Fruit fly (Drosophila melanogaster) whole organism, embryonic: Measurements from ENCODE around the gene MICU3.

Experiments used
- Asciz ChIP-seq: fragments of 200-800 bp; sonication (Bioruptor generic); optimal IDR thresholded peaks from 2 replicates; lab custom pipeline; 2017; ENCODE audit warnings: missing biosample characterization, mild to moderate bottlenecking, missing genetic modification characterization, missing genetic modification reagents
- B-H1 ChIP-seq: fragments of 200-800 bp; sonication (Bioruptor generic); IDR thresholded peaks from 3 replicates; pipeline ENCODE4 v1.3.6; 2022; ENCODE audit warnings: missing biosample characterization, missing genetic modification characterization
- BtbVII ChIP-seq: fragments of 200-800 bp; sonication (Bioruptor generic); optimal IDR thresholded peaks from 3 replicates; lab custom pipeline; 2017; ENCODE audit warnings: missing biosample characterization, mild to moderate bottlenecking, missing genetic modification characterization
- CG11398 ChIP-seq: fragments of 200-800 bp; sonication (Bioruptor generic); optimal IDR thresholded peaks from 2 replicates; lab custom pipeline; 2016; ENCODE audit warnings: missing biosample characterization, missing genetic modification characterization
- CG12155 ChIP-seq: fragments of 200-800 bp; sonication (Bioruptor generic); optimal IDR thresholded peaks from 3 replicates; lab custom pipeline; 2016; ENCODE audit warnings: missing biosample characterization, missing genetic modification characterization
- CG13123 ChIP-seq: fragments of 200-800 bp; sonication (Bioruptor generic); optimal IDR thresholded peaks from 2 replicates; lab custom pipeline; 2016; ENCODE audit warnings: missing biosample characterization, missing genetic modification characterization
- CG13296 ChIP-seq: fragments of 200-800 bp; sonication (Bioruptor generic); optimal IDR thresholded peaks from 3 replicates; lab custom pipeline; 2018; ENCODE audit warnings: missing biosample characterization, mild to moderate bottlenecking, missing genetic modification characterization
- CG13775 ChIP-seq: fragments of 200-800 bp; sonication (Bioruptor generic); optimal IDR thresholded peaks from 3 replicates; lab custom pipeline; 2017; ENCODE audit warnings: missing biosample characterization, mild to moderate bottlenecking, missing genetic modification characterization
- CG14667 ChIP-seq: fragments of 200-800 bp; sonication (Bioruptor generic); IDR thresholded peaks from 2 replicates; pipeline ENCODE4 v1.3.6; 2022; ENCODE audit warnings: missing biosample characterization, missing genetic modification characterization
- CG15601 ChIP-seq: fragments of 200-800 bp; sonication (Bioruptor generic); optimal IDR thresholded peaks from 3 replicates; lab custom pipeline; 2019; ENCODE audit warnings: missing biosample characterization, mild to moderate bottlenecking, missing genetic modification characterization, moderate library complexity
- CG1603 ChIP-seq: fragments of 200-800 bp; sonication (Bioruptor generic); optimal IDR thresholded peaks from 2 replicates; lab custom pipeline; 2019; ENCODE audit warnings: missing biosample characterization, mild to moderate bottlenecking, missing genetic modification characterization, moderate library complexity
- CG30020 ChIP-seq: fragments of 200-800 bp; optimal IDR thresholded peaks from 2 replicates; lab custom pipeline; 2019; ENCODE audit warnings: missing biosample characterization, mild to moderate bottlenecking, missing genetic modification characterization, moderate library complexity
- CG3163 ChIP-seq: fragments of 200-800 bp; sonication (Bioruptor generic); optimal IDR thresholded peaks from 3 replicates; lab custom pipeline; 2016; ENCODE audit warnings: missing biosample characterization, missing genetic modification characterization
- CG33213 ChIP-seq: fragments of 200-800 bp; sonication (Bioruptor generic); optimal IDR thresholded peaks from 3 replicates; lab custom pipeline; 2016; ENCODE audit warnings: missing biosample characterization, missing genetic modification characterization
- CG33557 ChIP-seq: fragments of 200-800 bp; sonication (Bioruptor generic); optimal IDR thresholded peaks from 2 replicates; lab custom pipeline; 2019; ENCODE audit warnings: missing biosample characterization, mild to moderate bottlenecking, missing genetic modification characterization, moderate library complexity
- CG34422 ChIP-seq: fragments of 200-800 bp; sonication (Bioruptor generic); IDR thresholded peaks from 3 replicates; pipeline ENCODE4 v1.3.6; 2022; ENCODE audit warnings: missing biosample characterization, missing genetic modification characterization
- CG3726 ChIP-seq: fragments of 200-800 bp; sonication (Bioruptor generic); IDR thresholded peaks from 3 replicates; pipeline ENCODE4, ENCODE4 v1.3.6; 2022; ENCODE audit warnings: missing biosample characterization, missing genetic modification characterization
- CG42726 ChIP-seq: fragments of 200-800 bp; sonication (Bioruptor generic); IDR thresholded peaks from 2 replicates; pipeline ENCODE4 v1.3.6; 2022; ENCODE audit warnings: missing biosample characterization, missing genetic modification characterization; ENCODE audit not compliant: partially characterized antibody
- CG4707 ChIP-seq: fragments of 200-800 bp; sonication (Bioruptor generic); optimal IDR thresholded peaks from 2 replicates; lab custom pipeline; 2018; ENCODE audit warnings: missing biosample characterization, mild to moderate bottlenecking, missing genetic modification characterization, moderate library complexity
- CG6254 ChIP-seq: fragments of 200-800 bp; sonication (Bioruptor generic); optimal IDR thresholded peaks from 3 replicates; lab custom pipeline; 2017; ENCODE audit warnings: mild to moderate bottlenecking, missing biosample characterization, missing genetic modification reagents, missing genetic modification characterization
- CG6654 ChIP-seq: fragments of 200-800 bp; sonication (Bioruptor generic); optimal IDR thresholded peaks from 2 replicates; lab custom pipeline; 2017; ENCODE audit warnings: missing biosample characterization, mild to moderate bottlenecking, missing genetic modification characterization
- CG7556 ChIP-seq: fragments of 200-800 bp; sonication (Bioruptor generic); optimal IDR thresholded peaks from 2 replicates; lab custom pipeline; 2017; ENCODE audit warnings: missing biosample characterization, mild to moderate bottlenecking, missing genetic modification characterization
- CG9437 ChIP-seq: fragments of 200-800 bp; sonication (Bioruptor generic); optimal IDR thresholded peaks from 2 replicates; lab custom pipeline; 2018; ENCODE audit warnings: missing biosample characterization, mild to moderate bottlenecking, missing genetic modification characterization
- CG9727 ChIP-seq: fragments of 200-800 bp; sonication (Bioruptor generic); optimal IDR thresholded peaks from 3 replicates; lab custom pipeline; 2017; ENCODE audit warnings: missing biosample characterization, mild to moderate bottlenecking, missing genetic modification characterization
- Dad ChIP-seq: fragments of 200-800 bp; sonication (Bioruptor generic); optimal IDR thresholded peaks from 3 replicates; lab custom pipeline; 2016; ENCODE audit warnings: missing biosample characterization, missing genetic modification characterization
- E2f2 ChIP-seq: fragments of 200-800 bp; sonication (Bioruptor generic); IDR thresholded peaks from 2 replicates; pipeline ENCODE4 v1.3.6; 2022; ENCODE audit warnings: missing biosample characterization, missing genetic modification characterization
- Ets97D ChIP-seq: fragments of 200-800 bp; sonication (Bioruptor generic); optimal IDR thresholded peaks from 3 replicates; lab custom pipeline; 2016; ENCODE audit warnings: missing biosample characterization, missing genetic modification characterization
- GATAe ChIP-seq: fragments of 200-800 bp; sonication (Bioruptor generic); conservative IDR thresholded peaks from 2 replicates; pipeline ENCODE4 v1.3.6; 2022; ENCODE audit warnings: missing biosample characterization, missing genetic modification characterization
- H15 ChIP-seq: fragments of 200-800 bp; sonication (Bioruptor generic); IDR thresholded peaks from 3 replicates; pipeline ENCODE4 v1.3.6; 2022; ENCODE audit warnings: missing biosample characterization, missing genetic modification characterization
- Mrtf ChIP-seq: fragments of 200-800 bp; sonication (Bioruptor generic); IDR thresholded peaks from 3 replicates; pipeline ENCODE4 v1.3.6; 2022; ENCODE audit warnings: missing biosample characterization, missing genetic modification characterization
- Myb ChIP-seq: fragments of 200-800 bp; sonication (Bioruptor generic); optimal IDR thresholded peaks from 2 replicates; lab custom pipeline; 2016; ENCODE audit warnings: missing biosample characterization, missing genetic modification characterization
- Nf-YB ChIP-seq: fragments of 200-800 bp; sonication (Bioruptor generic); optimal IDR thresholded peaks from 3 replicates; lab custom pipeline; 2019; ENCODE audit warnings: missing biosample characterization, mild to moderate bottlenecking, missing genetic modification characterization, moderate library complexity
- Opbp ChIP-seq: fragments of 200-800 bp; sonication (Bioruptor generic); IDR thresholded peaks from 3 replicates; pipeline ENCODE4 v1.3.6; 2022; ENCODE audit warnings: missing biosample characterization, missing genetic modification characterization; ENCODE audit not compliant: partially characterized antibody
- Ptx1 ChIP-seq: fragments of 200-800 bp; sonication (Bioruptor generic); IDR thresholded peaks from 2 replicates; pipeline ENCODE4 v1.3.6; 2022; ENCODE audit warnings: missing biosample characterization, missing genetic modification characterization
- Side ChIP-seq: fragments of 200-800 bp; sonication (Bioruptor generic); optimal IDR thresholded peaks from 2 replicates; lab custom pipeline; 2016; ENCODE audit warnings: missing biosample characterization, missing genetic modification characterization
- Sin3A ChIP-seq: fragments of >200 bp; optimal IDR thresholded peaks from 2 replicates; lab custom pipeline; 2018
- Vsx1 ChIP-seq: fragments of 200-800 bp; sonication (Bioruptor generic); optimal IDR thresholded peaks from 2 replicates; lab custom pipeline; 2017; ENCODE audit warnings: missing biosample characterization, mild to moderate bottlenecking, missing genetic modification characterization, missing genetic modification reagents
- cato ChIP-seq: fragments of 200-800 bp; sonication (Bioruptor generic); optimal IDR thresholded peaks from 2 replicates; lab custom pipeline; 2016; ENCODE audit warnings: missing biosample characterization, missing genetic modification characterization, borderline replicate concordance
- dm ChIP-seq: fragments of 200-800 bp; sonication (Bioruptor generic); optimal IDR thresholded peaks from 3 replicates; lab custom pipeline; 2016; ENCODE audit warnings: missing biosample characterization, missing genetic modification characterization
- ems ChIP-seq: fragments of 200-800 bp; sonication (Bioruptor generic); optimal IDR thresholded peaks from 3 replicates; lab custom pipeline; 2016; ENCODE audit warnings: missing biosample characterization, missing genetic modification characterization
- eve ChIP-seq, 2 experiments: fragments of >200 bp; optimal IDR thresholded peaks; 2 replicates each; lab custom pipeline; 2017; ENCODE audit warnings: missing biosample characterization in 2 of 2, missing genetic modification characterization in 2 of 2
- fru ChIP-seq: fragments of >200 bp; optimal IDR thresholded peaks from 2 replicates; lab custom pipeline; 2017
- hkb ChIP-seq, 2 experiments: fragments of 200-800 bp in 1 of 2; fragments of >200 bp in 1 of 2; sonication (Bioruptor generic) in 1 of 2; IDR thresholded peaks in 1 of 2; optimal IDR thresholded peaks in 1 of 2; 2 replicates each; pipeline versions ENCODE4 v1.3.6 to Lab custom; 2017 to 2022; ENCODE audit warnings: missing biosample characterization in 1 of 2, missing genetic modification characterization in 1 of 2
- sc ChIP-seq, 3 experiments: fragments of >200 bp in 2 of 3; fragments of 200-800 bp in 1 of 3; sonication (Bioruptor generic) in 1 of 3; optimal IDR thresholded peaks; 2 replicates in 2 of 3; 3 replicates in 1 of 3; lab custom pipeline; 2017; ENCODE audit warnings: mild to moderate bottlenecking in 1 of 3, missing biosample characterization in 1 of 3, missing genetic modification characterization in 1 of 3, missing genetic modification reagents in 1 of 3
- schlank ChIP-seq: fragments of 200-800 bp; sonication (Bioruptor generic); optimal IDR thresholded peaks from 2 replicates; lab custom pipeline; 2018; ENCODE audit warnings: missing biosample characterization, mild to moderate bottlenecking, missing genetic modification characterization
- scrt ChIP-seq: fragments of 200-800 bp; sonication (Bioruptor generic); optimal IDR thresholded peaks from 2 replicates; lab custom pipeline; 2018; ENCODE audit warnings: missing biosample characterization, mild to moderate bottlenecking, missing genetic modification characterization, moderate library complexity
- sd ChIP-seq: fragments of 200-800 bp; sonication (Bioruptor generic); optimal IDR thresholded peaks from 3 replicates; lab custom pipeline; 2018; ENCODE audit warnings: missing biosample characterization, mild to moderate bottlenecking, missing genetic modification characterization, moderate library complexity
- sima ChIP-seq: fragments of 200-800 bp; sonication (Bioruptor generic); optimal IDR thresholded peaks from 2 replicates; lab custom pipeline; 2016; ENCODE audit warnings: missing biosample characterization, missing genetic modification characterization
- tgo ChIP-seq: fragments of 200-800 bp; sonication (Bioruptor generic); IDR thresholded peaks from 3 replicates; pipeline ENCODE4 v1.3.6; 2022; ENCODE audit warnings: missing biosample characterization, missing genetic modification characterization
- vvl ChIP-seq: fragments of 200-800 bp; sonication (Bioruptor generic); IDR thresholded peaks from 2 replicates; pipeline ENCODE4 v1.3.6; 2022; ENCODE audit warnings: missing biosample characterization, missing genetic modification characterization

MICU3 gene

DNA sequence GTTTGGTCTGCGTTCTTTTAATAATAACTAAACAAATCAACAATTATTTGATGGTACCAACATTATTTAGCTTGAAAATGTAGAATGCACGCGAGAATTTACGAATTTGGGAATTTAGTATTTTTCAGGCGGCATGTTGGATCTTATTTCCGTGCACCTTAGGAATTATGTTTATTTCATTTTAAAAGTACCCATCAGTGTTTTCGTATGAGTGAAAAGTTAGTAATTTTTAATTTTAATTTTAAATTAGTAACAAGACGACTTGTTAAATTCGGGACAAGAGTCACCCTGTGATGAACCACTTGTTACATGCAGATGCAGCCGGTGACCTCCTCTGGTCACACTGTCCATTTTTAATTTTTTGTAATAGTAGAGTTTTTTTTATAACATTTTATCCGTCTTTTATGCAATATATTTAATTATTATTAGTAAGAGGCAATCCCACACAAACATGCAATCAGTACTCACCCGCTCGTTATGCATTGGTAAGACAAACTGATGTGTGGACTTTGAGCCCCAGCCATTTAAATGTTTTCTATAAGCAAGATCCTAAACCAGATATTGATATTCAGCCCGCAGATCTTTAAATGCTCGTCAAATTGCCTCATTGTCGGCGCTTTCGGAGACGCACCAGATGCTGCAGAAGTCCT is 30.4 kb downstream of the MICU3 start, which contains the start of the genes CG17186 and Arc42 (continued):
- TF ChIP-seq Ets97D (GFP tag; lab: Kevin White, UChicago), result peak; percentile 47
- no peak for TF ChIP-seq fru
- TF ChIP-seq BtbVII (GFP tag; lab: Kevin White, UChicago), result no peak
- peak; percentile 69 for TF ChIP-seq sd (tag; lab: Kevin White, UChicago)
- peak; percentile 31; the same call in 1 of the 3 replicates for TF ChIP-seq CG34422
- no peak for TF ChIP-seq CG4707 (GFP tag; lab: Kevin White, UChicago)
- TF ChIP-seq CG12155 (GFP tag; lab: Kevin White, UChicago), result peak; percentile 6
- TF ChIP-seq sc (optimal IDR thresholded peaks at IDR 0.05; lab: Kevin White, UChicago), result no peak
- TF ChIP-seq sc (GFP tag; optimal IDR thresholded peaks at IDR 0.05; lab: Kevin White, UChicago), result no peak
- TF ChIP-seq Opbp (GFP tag; lab: Robert Waterston, UW), result no peak
- no peak for TF ChIP-seq GATAe
- TF ChIP-seq schlank, result no peak
- no peak for TF ChIP-seq CG42726
- peak; percentile 80; the same call in 1 of the 2 replicates for TF ChIP-seq E2f2 (GFP tag; lab: Robert Waterston, UW)
- TF ChIP-seq CG9727 (GFP tag; lab: Kevin White, UChicago), result no peak
- no peak for TF ChIP-seq H15 (GFP tag; lab: Robert Waterston, UW)
- TF ChIP-seq CG33213 (GFP tag; lab: Kevin White, UChicago), result peak; percentile 14
- peak; percentile 99 for TF ChIP-seq CG6254 (GFP tag; lab: Kevin White, UChicago)
- TF ChIP-seq sima (GFP tag; lab: Kevin White, UChicago), result no peak
- peak; percentile 12 for TF ChIP-seq CG1603
- TF ChIP-seq CG11398 (GFP tag; lab: Kevin White, UChicago), result no peak
- no peak for TF ChIP-seq Vsx1 (GFP tag; lab: Kevin White, UChicago)
- TF ChIP-seq Dad (GFP tag; lab: Kevin White, UChicago), result no peak
- peak; percentile 3 for TF ChIP-seq cato (GFP tag; lab: Kevin White, UChicago)
- TF ChIP-seq CG9437, result no peak
- peak; percentile 98 for TF ChIP-seq scrt (GFP tag; lab: Kevin White, UChicago)
- TF ChIP-seq tgo (GFP tag; lab: Robert Waterston, UW), result no peak
- no peak for TF ChIP-seq Side
- TF ChIP-seq dm (GFP tag; lab: Kevin White, UChicago), result no peak
- peak; percentile 11 for TF ChIP-seq CG33557 (GFP tag; lab: Kevin White, UChicago)
- TF ChIP-seq vvl, result no peak
- TF ChIP-seq Nf-YB (GFP tag; lab: Kevin White, UChicago), result no peak
- peak; percentile 11 for TF ChIP-seq CG13123
- no peak for TF ChIP-seq Asciz
- no peak for TF ChIP-seq CG13296
- no peak for TF ChIP-seq CG7556 (GFP tag; lab: Kevin White, UChicago)
- TF ChIP-seq CG15601, result peak; percentile 44
- peak; percentile 19 for TF ChIP-seq CG13775 (GFP tag; lab: Kevin White, UChicago)
- no peak for TF ChIP-seq CG3726
- TF ChIP-seq Sin3A (lab: Kevin White, UChicago), result peak; percentile 34
- no peak for TF ChIP-seq CG6654 (GFP tag; lab: Kevin White, UChicago)
- TF ChIP-seq eve (GFP tag; optimal IDR thresholded peaks at IDR 0.05; lab: Kevin White, UChicago), result no peak
- no peak for TF ChIP-seq hkb (optimal IDR thresholded peaks at IDR 0.05; lab: Kevin White, UChicago)
- TF ChIP-seq hkb (GFP tag; IDR thresholded peaks at IDR 0.05; lab: Robert Waterston, UW), result no peak
- TF ChIP-seq B-H1, result no peak
- no peak for TF ChIP-seq Mrtf (GFP tag; lab: Robert Waterston, UW)
- no peak for TF ChIP-seq CG14667
- TF ChIP-seq Ptx1 (GFP tag; lab: Robert Waterston, UW), result peak; percentile 21; the same call in 1 of the 2 replicates
- TF ChIP-seq Myb (GFP tag; lab: Kevin White, UChicago), result peak; percentile 8
- TF ChIP-seq CG30020 (tag; lab: Kevin White, UChicago), result peak; percentile 70
- TF ChIP-seq CG3163, result no peak
- no peak for TF ChIP-seq ems (GFP tag; lab: Kevin White, UChicago)
